Worm (Caenorhabditis elegans): Measurements from ENCODE around the gene C06C6.9.

The C06C6.9 gene

DNA sequence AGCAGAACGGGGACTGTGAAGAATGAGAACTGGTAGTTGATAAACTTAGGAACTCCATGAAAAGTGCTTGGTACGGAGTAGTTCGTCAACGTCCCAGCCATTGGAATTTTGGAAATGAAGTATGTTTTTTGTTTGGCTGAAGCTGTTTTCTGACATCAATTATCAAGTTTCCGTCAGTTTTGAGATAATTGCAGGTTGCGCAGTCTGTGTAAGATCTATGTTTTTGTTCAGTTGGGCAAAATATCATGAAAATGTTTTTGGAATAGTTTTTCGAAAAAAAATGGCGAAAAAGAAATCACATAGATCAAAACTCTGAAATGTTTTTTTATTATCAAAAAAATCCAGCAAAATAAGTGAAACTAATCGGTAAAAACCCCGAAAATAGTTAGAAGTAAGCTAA, 21.7 kb downstream of the C06C6.9 start, which contains the start of gene sru-22:
Gene sru-22 (minus strand): TSS at position 101 of the 400 bp plus-strand sequence.
- no peak for TF ChIP-seq athp-1 (tag; optimal IDR thresholded peaks at IDR 0.05)
- no peak for TF ChIP-seq rpc-1 (optimal IDR thresholded peaks at IDR 0.05)
- no peak for TF ChIP-seq rpc-1 (tag; optimal IDR thresholded peaks at IDR 0.05)
- TF ChIP-seq ztf-22 (GFP tag; optimal IDR thresholded peaks at IDR 0.05), result no peak
- TF ChIP-seq B0019.2 (GFP tag; conservative IDR thresholded peaks at IDR 0.05), result no peak
- TF ChIP-seq ceh-100 (GFP tag; IDR thresholded peaks at IDR 0.05), result no peak
- no peak for TF ChIP-seq sptf-2 (GFP tag; optimal IDR thresholded peaks at IDR 0.05)
- no peak for TF ChIP-seq lsl-1 (GFP tag; optimal IDR thresholded peaks at IDR 0.05)
- TF ChIP-seq lir-1 (GFP tag; conservative IDR thresholded peaks at IDR 0.05), result no peak
- TF ChIP-seq B0035.1 (tag; optimal IDR thresholded peaks at IDR 0.05), result no peak
- TF ChIP-seq tbx-9 (tag; optimal IDR thresholded peaks at IDR 0.05; ENCODE audit: borderline replicate concordance), result no peak
- no peak for TF ChIP-seq let-526 (GFP tag; IDR thresholded peaks at IDR 0.05)
- TF ChIP-seq hlh-12 (tag; optimal IDR thresholded peaks at IDR 0.05), result no peak
- TF ChIP-seq unc-130 (GFP tag; optimal IDR thresholded peaks at IDR 0.05), result no peak
- no peak for TF ChIP-seq cebp-1 (GFP tag; IDR thresholded peaks at IDR 0.05)
- no peak for TF ChIP-seq cebp-1 (tag; optimal IDR thresholded peaks at IDR 0.05)
- no peak for TF ChIP-seq ets-4 (GFP tag; optimal IDR thresholded peaks at IDR 0.05)

ce11 chrV:15972484-15972883, 24.1 kb downstream of the C06C6.9 start, which contains the start of gene sru-23:
Gene sru-23 (minus strand): TSS chrV:15972584.
- TF ChIP-seq nhr-27 (tag; optimal IDR thresholded peaks at IDR 0.05), result no peak
- TF ChIP-seq C17E4.6 (GFP tag; IDR thresholded peaks at IDR 0.05), result no peak
- no peak for TF ChIP-seq ceh-40 (GFP tag; IDR thresholded peaks at IDR 0.05)
- no peak for TF ChIP-seq snpc-1.1 (tag; optimal IDR thresholded peaks at IDR 0.05; ENCODE audit: insufficient read depth)
- TF ChIP-seq tbx-9 (tag; optimal IDR thresholded peaks at IDR 0.05; ENCODE audit: borderline replicate concordance), result no peak
- no peak for TF ChIP-seq lir-1 (GFP tag; conservative IDR thresholded peaks at IDR 0.05)

- TF ChIP-seq ztf-28 (GFP tag; IDR thresholded peaks at IDR 0.05) (no peak), mcd-1 (GFP tag; IDR thresholded peaks at IDR 0.05) (no peak), unc-130 (GFP tag; optimal IDR thresholded peaks at IDR 0.05) (no peak), egl-44 (GFP tag; IDR thresholded peaks at IDR 0.05) (no peak), Y79H2A.3 (GFP tag; conservative IDR thresholded peaks at IDR 0.05) (no peak), unc-62 (GFP tag; optimal IDR thresholded peaks at IDR 0.05) (no peak), ekl-4 (GFP tag; IDR thresholded peaks at IDR 0.05) (no peak), lsy-27 (tag; optimal IDR thresholded peaks at IDR 0.05; ENCODE audit: borderline replicate concordance, insufficient read depth) (no peak), aptf-3 (GFP tag; IDR thresholded peaks at IDR 0.05) (no peak), ccch-3 (GFP tag; optimal IDR thresholded peaks at IDR 0.05) (no peak), lin-35 (GFP tag; optimal IDR thresholded peaks at IDR 0.05) (no peak)
Measured at ce11 chrV:15970820-15971219, 25.7 kb downstream of the C06C6.9 start.

DNA sequence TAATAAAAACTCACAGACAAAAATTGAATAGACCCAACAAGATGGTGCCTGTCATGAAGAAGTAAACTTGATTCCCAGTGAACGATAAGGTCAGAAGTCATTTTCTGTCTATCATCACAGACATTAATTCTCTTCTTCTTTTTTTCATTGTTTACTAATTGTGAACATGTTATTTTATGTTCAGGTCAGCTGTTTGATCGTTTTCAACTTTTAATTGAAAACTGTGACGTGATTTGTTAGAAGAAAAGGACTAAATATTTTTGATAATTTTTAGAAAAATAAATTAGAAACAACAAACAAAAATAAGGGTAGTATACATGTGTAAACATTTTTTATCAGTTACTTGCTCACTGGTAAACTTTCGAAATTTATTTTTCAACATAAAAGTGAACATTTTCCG, 26.9 kb downstream of the C06C6.9 start, which contains the start of gene F36G9.7:
Gene F36G9.7 (minus strand): TSS at position 101 of the 400 bp plus-strand sequence.
- TF ChIP-seq nfya-2 (GFP tag; IDR thresholded peaks at IDR 0.05), result no peak
- no peak for TF ChIP-seq sdz-38 (tag; optimal IDR thresholded peaks at IDR 0.05)
- TF ChIP-seq hlh-12 (tag; optimal IDR thresholded peaks at IDR 0.05), result no peak

DNA sequence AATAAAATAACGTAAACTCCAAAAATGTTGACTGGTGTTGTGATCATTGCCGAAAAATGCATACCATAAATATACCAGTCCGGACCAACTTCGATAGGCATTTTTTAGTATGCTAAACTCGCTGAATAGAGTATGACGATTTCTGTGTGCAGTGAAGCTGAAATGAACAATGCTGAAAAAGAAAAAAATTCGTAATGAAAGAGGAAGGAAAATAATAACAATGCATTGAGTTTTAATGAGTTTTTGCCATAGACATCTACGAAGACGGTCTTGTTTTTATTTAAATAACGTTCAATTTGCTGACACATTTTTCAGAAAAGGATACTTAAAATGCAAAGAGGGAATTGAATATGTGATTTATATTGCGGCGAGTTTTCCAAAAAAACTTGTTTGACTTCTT, 29.0 kb downstream of the C06C6.9 start, which contains the start of gene sri-1:
Gene sri-1 (minus strand): TSS at position 101 of the 400 bp plus-strand sequence.
- TF ChIP-seq snpc-4 (GFP tag; optimal IDR thresholded peaks at IDR 0.05) (no peak), snpc-4 (tag; optimal IDR thresholded peaks at IDR 0.05) (no peak), nfyb-1 (GFP tag; IDR thresholded peaks at IDR 0.05) (no peak), snpc-3.4 (tag; optimal IDR thresholded peaks at IDR 0.05) (no peak), bed-2 (GFP tag; IDR thresholded peaks at IDR 0.05) (no peak), lin-26 (GFP tag; IDR thresholded peaks at IDR 0.05) (no peak), hlh-26 (GFP tag; conservative IDR thresholded peaks at IDR 0.05) (no peak), let-607 (tag; optimal IDR thresholded peaks at IDR 0.05) (no peak), F10E7.11 (tag; optimal IDR thresholded peaks at IDR 0.05) (no peak), snpc-1.3 (tag; optimal IDR thresholded peaks at IDR 0.05; ENCODE audit: insufficient read depth) (no peak), B0261.1 (tag; optimal IDR thresholded peaks at IDR 0.05) (no peak)
